Worm (Caenorhabditis elegans) whole organism, L3 larva: ENCODE results near the gene H06I04.3.
A peak's percentile ranks its signal among the peaks of the same experiment; 100 is the strongest.

Experiments used
- R02D3.7 ChIP-seq: fragments of 150-350 bp; optimal IDR thresholded peaks from 2 replicates; lab custom pipeline; 2014; ENCODE audit warnings: missing biosample characterization, missing genetic modification characterization
- ZK546.5 ChIP-seq: sonication (generic microtip); optimal IDR thresholded peaks from 2 replicates; lab custom pipeline; 2017; ENCODE audit warnings: missing biosample characterization, missing genetic modification characterization
- aly-2 ChIP-seq: fragments of 150-350 bp; optimal IDR thresholded peaks from 2 replicates; lab custom pipeline; 2014; ENCODE audit warnings: missing biosample characterization, missing genetic modification characterization
- ama-1 ChIP-seq: fragments of 150-350 bp; optimal IDR thresholded peaks from 2 replicates; lab custom pipeline; 2018
- ceh-16 ChIP-seq: sonication (generic microtip); optimal IDR thresholded peaks from 2 replicates; lab custom pipeline; 2017; ENCODE audit warnings: missing biosample characterization, missing genetic modification characterization
- ceh-28 ChIP-seq: fragments of 150-350 bp; optimal IDR thresholded peaks from 2 replicates; lab custom pipeline; 2014; ENCODE audit warnings: missing biosample characterization, missing genetic modification reagents, missing genetic modification characterization
- daf-12 ChIP-seq: fragments of 150-350 bp; optimal IDR thresholded peaks from 2 replicates; lab custom pipeline; 2014; ENCODE audit warnings: missing biosample characterization, missing genetic modification reagents, missing genetic modification characterization
- egl-27 ChIP-seq: sonication (generic microtip); optimal IDR thresholded peaks from 4 replicates; lab custom pipeline; 2017; ENCODE audit warnings: missing biosample characterization, missing genetic modification reagents, missing genetic modification characterization
- elt-1 ChIP-seq: fragments of 150-350 bp; optimal IDR thresholded peaks from 2 replicates; lab custom pipeline; 2014; ENCODE audit warnings: missing biosample characterization, missing genetic modification characterization
- fkh-10 ChIP-seq: sonication (generic microtip); optimal IDR thresholded peaks from 2 replicates; lab custom pipeline; 2017; ENCODE audit warnings: missing biosample characterization, missing genetic modification reagents, missing genetic modification characterization
- fkh-2 ChIP-seq: fragments of 150-350 bp; optimal IDR thresholded peaks from 2 replicates; lab custom pipeline; 2014; ENCODE audit warnings: missing biosample characterization, missing genetic modification reagents, missing genetic modification characterization
- fos-1 ChIP-seq: fragments of 150-350 bp; optimal IDR thresholded peaks from 2 replicates; lab custom pipeline; 2014; ENCODE audit warnings: missing biosample characterization, missing genetic modification characterization
- hmg-11 ChIP-seq: sonication (generic microtip); optimal IDR thresholded peaks from 2 replicates; lab custom pipeline; 2016; ENCODE audit warnings: missing genetic modification characterization, missing compliant biosample characterization
- jun-1 ChIP-seq: fragments of 150-350 bp; optimal IDR thresholded peaks from 2 replicates; lab custom pipeline; 2014; ENCODE audit warnings: missing biosample characterization, missing genetic modification reagents, missing genetic modification characterization
- lin-15B ChIP-seq: fragments of 150-350 bp; optimal IDR thresholded peaks from 2 replicates; lab custom pipeline; 2014; ENCODE audit warnings: missing biosample characterization, missing genetic modification characterization
- lin-39 ChIP-seq: fragments of 150-350 bp; optimal IDR thresholded peaks from 2 replicates; lab custom pipeline; 2018; ENCODE audit warnings: missing biosample characterization, missing genetic modification reagents, missing genetic modification characterization
- lsy-12 ChIP-seq: sonication (generic microtip); optimal IDR thresholded peaks from 2 replicates; lab custom pipeline; 2016; ENCODE audit warnings: mild to moderate bottlenecking, missing genetic modification characterization, missing compliant biosample characterization
- nfya-1 ChIP-seq: sonication (generic microtip); optimal IDR thresholded peaks from 2 replicates; lab custom pipeline; 2017; ENCODE audit warnings: missing genetic modification characterization, mild to moderate bottlenecking, missing compliant biosample characterization, antibody characterized with exemption, moderate library complexity; ENCODE audit not compliant: insufficient read depth
- nhr-12 ChIP-seq: fragments of 150-350 bp; optimal IDR thresholded peaks from 2 replicates; lab custom pipeline; 2014; ENCODE audit warnings: missing biosample characterization, missing genetic modification characterization
- nhr-23 ChIP-seq: fragments of 150-350 bp; optimal IDR thresholded peaks from 2 replicates; lab custom pipeline; 2014; ENCODE audit warnings: missing biosample characterization, missing genetic modification reagents, missing genetic modification characterization
- nhr-43 ChIP-seq: sonication (generic microtip); optimal IDR thresholded peaks from 2 replicates; lab custom pipeline; 2016; ENCODE audit warnings: mild to moderate bottlenecking, missing genetic modification characterization, missing compliant biosample characterization; ENCODE audit not compliant: poor library complexity, severe bottlenecking
- nhr-67 ChIP-seq: fragments of 150-350 bp; optimal IDR thresholded peaks from 2 replicates; lab custom pipeline; 2014; ENCODE audit warnings: missing biosample characterization, missing genetic modification characterization
- nhr-76 ChIP-seq: fragments of 150-350 bp; sonication (generic microtip); optimal IDR thresholded peaks from 5 replicates; lab custom pipeline; 2014; ENCODE audit warnings: missing biosample characterization, missing genetic modification characterization
- pha-4 ChIP-seq: fragments of 150-350 bp; optimal IDR thresholded peaks from 2 replicates; lab custom pipeline; 2014; ENCODE audit warnings: missing biosample characterization, missing genetic modification reagents, missing genetic modification characterization
- pqm-1 ChIP-seq: fragments of 150-350 bp; optimal IDR thresholded peaks from 2 replicates; lab custom pipeline; 2017; ENCODE audit warnings: missing biosample characterization, missing genetic modification characterization, inconsistent platforms
- skn-1 ChIP-seq: fragments of 150-350 bp; optimal IDR thresholded peaks from 2 replicates; lab custom pipeline; 2014; ENCODE audit warnings: missing biosample characterization, missing genetic modification characterization
- snpc-4 ChIP-seq: fragments of 150-350 bp; optimal IDR thresholded peaks from 2 replicates; lab custom pipeline; 2014; ENCODE audit warnings: missing biosample characterization, missing genetic modification characterization
- unc-39 ChIP-seq: sonication (generic microtip); optimal IDR thresholded peaks from 4 replicates; lab custom pipeline; 2017; ENCODE audit warnings: missing biosample characterization, missing genetic modification characterization
- unc-62 ChIP-seq: fragments of 150-350 bp; sonication (generic microtip); optimal IDR thresholded peaks from 4 replicates; lab custom pipeline; 2014; ENCODE audit warnings: missing biosample characterization, missing genetic modification reagents, missing genetic modification characterization
- zag-1 ChIP-seq: fragments of 150-350 bp; optimal IDR thresholded peaks from 2 replicates; lab custom pipeline; 2014; ENCODE audit warnings: missing biosample characterization, missing genetic modification characterization
- ztf-4 ChIP-seq: fragments of 150-350 bp; optimal IDR thresholded peaks from 2 replicates; lab custom pipeline; 2014; ENCODE audit warnings: missing biosample characterization, missing genetic modification characterization

Gene H06I04.3

DNA sequence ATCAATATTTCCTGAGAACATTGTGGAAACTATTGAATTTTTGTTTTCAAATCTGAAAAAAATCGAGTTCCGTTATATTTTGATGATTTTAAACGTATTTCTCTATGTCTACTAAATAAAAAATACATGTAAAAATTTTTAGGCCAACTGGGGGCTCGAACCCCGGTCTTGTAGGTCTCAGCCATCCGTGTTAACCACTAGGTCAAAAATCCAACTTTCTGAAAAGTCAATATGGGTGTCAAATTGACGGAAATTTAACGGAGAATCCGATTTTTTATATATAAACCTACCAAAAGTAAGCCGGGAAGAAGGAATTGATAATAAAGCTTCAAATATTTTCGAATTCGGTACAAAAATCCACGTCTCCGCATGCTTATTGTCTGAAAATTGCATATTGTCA, 36.0 kb downstream of the H06I04.3 start:
- TF ChIP-seq zag-1 (tag; lab: Kevin White, UChicago) (no peak), nhr-67 (tag; lab: Kevin White, UChicago) (no peak), ceh-28 (tag; lab: Kevin White, UChicago) (no peak), ama-1 (lab: Kevin White, UChicago) (no peak), nhr-12 (no peak), nfya-1 (no peak), ceh-16 (tag; lab: Kevin White, UChicago) (no peak), nhr-43 (tag; lab: Kevin White, UChicago) (no peak)

DNA sequence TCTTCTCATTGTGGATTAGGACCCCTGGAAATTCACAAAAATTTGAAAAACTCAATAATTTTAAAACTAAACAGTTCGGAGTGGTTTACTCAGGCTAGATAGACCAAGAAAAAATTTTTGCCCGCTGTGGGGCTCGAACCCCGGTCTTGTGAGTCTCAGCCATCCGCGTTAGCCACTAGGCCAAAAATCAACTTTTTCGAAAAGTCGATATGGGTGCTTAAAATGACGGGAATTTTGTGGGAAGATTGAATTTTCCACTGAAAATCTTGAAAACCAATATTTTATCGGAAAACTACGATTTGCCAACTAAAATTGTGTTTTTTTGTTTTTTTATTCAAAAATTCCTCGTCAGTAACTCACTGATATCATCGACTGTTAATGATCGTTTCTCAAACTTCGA, 37.2 kb downstream of the H06I04.3 start:
- TF ChIP-seq ama-1 (lab: Kevin White, UChicago) = no peak
- no peak for TF ChIP-seq elt-1 (tag; lab: Kevin White, UChicago)
- TF ChIP-seq nhr-43 (tag; lab: Kevin White, UChicago) = no peak
- no peak for TF ChIP-seq ZK546.5
- TF ChIP-seq fkh-10 (GFP tag; lab: Kevin White, UChicago) = no peak
- TF ChIP-seq daf-12 (tag; lab: Kevin White, UChicago) = no peak
- no peak for TF ChIP-seq pha-4
- TF ChIP-seq nhr-23 (tag; lab: Kevin White, UChicago) = no peak
- no peak for TF ChIP-seq ceh-28 (tag; lab: Kevin White, UChicago)
- no peak for TF ChIP-seq nhr-12
- TF ChIP-seq unc-39 (tag; lab: Kevin White, UChicago) = no peak
- no peak for TF ChIP-seq R02D3.7 (tag; lab: Kevin White, UChicago)
- no peak for TF ChIP-seq ztf-4 (tag; lab: Kevin White, UChicago)
- no peak for TF ChIP-seq skn-1
- TF ChIP-seq lsy-12 = no peak
- no peak for TF ChIP-seq egl-27 (tag; lab: Kevin White, UChicago)

- TF ChIP-seq aly-2 (tag; lab: Kevin White, UChicago) (no peak), ceh-16 (tag; lab: Kevin White, UChicago) (no peak), R02D3.7 (tag; lab: Kevin White, UChicago) (no peak), nhr-23 (tag; lab: Kevin White, UChicago) (no peak), lin-39 (no peak), fkh-10 (GFP tag; lab: Kevin White, UChicago) (no peak), unc-39 (tag; lab: Kevin White, UChicago) (no peak), hmg-11 (tag; lab: Kevin White, UChicago) (no peak), pqm-1 (tag; lab: Kevin White, UChicago) (no peak), nhr-67 (tag; lab: Kevin White, UChicago) (no peak), unc-62 (GFP tag; lab: Kevin White, UChicago) (no peak), nhr-12 (no peak), ZK546.5 (no peak), snpc-4 (tag; lab: Kevin White, UChicago) (no peak), elt-1 (tag; lab: Kevin White, UChicago) (no peak), zag-1 (tag; lab: Kevin White, UChicago) (no peak)
Observed at ce11 chrIII:3108804-3109203, 38.5 kb downstream of the H06I04.3 start.

- TF ChIP-seq nhr-76 (no peak), ZK546.5 (no peak), jun-1 (tag; lab: Kevin White, UChicago) (no peak), ceh-16 (tag; lab: Kevin White, UChicago) (no peak), lin-39 (no peak)
Observed at ce11 chrIII:3109564-3109963, 39.2 kb downstream of the H06I04.3 start.

ce11 chrIII:3110614-3111013, 40.3 kb downstream of the H06I04.3 start:
- TF ChIP-seq egl-27 (tag; lab: Kevin White, UChicago) (no peak), fkh-2 (tag; lab: Kevin White, UChicago) (no peak), nhr-23 (tag; lab: Kevin White, UChicago) (no peak), lin-15B (tag; lab: Kevin White, UChicago) (no peak), ztf-4 (tag; lab: Kevin White, UChicago) (no peak), ceh-28 (tag; lab: Kevin White, UChicago) (no peak), fos-1 (no peak)

- TF ChIP-seq lin-15B (tag; lab: Kevin White, UChicago) = no peak
- peak; percentile 86 for TF ChIP-seq ceh-28 (tag; lab: Kevin White, UChicago)
Observed at ce11 chrIII:3111534-3111933, 41.2 kb downstream of the H06I04.3 start.
